Worm (Caenorhabditis elegans) whole organism, L2 larva: ENCODE measurements around the gene F28C10.3.

Experiments
- F13H6.1 ChIP-seq: sonication (generic microtip); optimal IDR thresholded peaks from 2 replicates; lab custom pipeline; 2016; ENCODE audit warnings: missing genetic modification characterization, missing compliant biosample characterization
- alr-1 ChIP-seq: fragments of 150-350 bp; optimal IDR thresholded peaks from 2 replicates; lab custom pipeline; 2014; ENCODE audit warnings: missing biosample characterization, missing genetic modification characterization
- aly-2 ChIP-seq: fragments of 150-350 bp; optimal IDR thresholded peaks from 2 replicates; lab custom pipeline; 2014; ENCODE audit warnings: missing biosample characterization, missing genetic modification characterization
- ama-1 ChIP-seq: fragments of 150-350 bp; optimal IDR thresholded peaks from 2 replicates; lab custom pipeline; 2018; ENCODE audit warnings: inconsistent platforms
- blmp-1 ChIP-seq: sonication (generic microtip); optimal IDR thresholded peaks from 2 replicates; lab custom pipeline; 2017; ENCODE audit warnings: missing genetic modification characterization, mild to moderate bottlenecking, missing compliant biosample characterization, antibody characterized with exemption, moderate library complexity; ENCODE audit not compliant: insufficient read depth
- ceh-16 ChIP-seq: fragments of 150-350 bp; optimal IDR thresholded peaks from 2 replicates; lab custom pipeline; 2014; ENCODE audit warnings: missing biosample characterization, missing genetic modification characterization
- ceh-82 ChIP-seq: fragments of 150-350 bp; optimal IDR thresholded peaks from 2 replicates; lab custom pipeline; 2014; ENCODE audit warnings: missing biosample characterization, missing genetic modification characterization
- crh-2 ChIP-seq: sonication (generic microtip); optimal IDR thresholded peaks from 2 replicates; lab custom pipeline; 2017; ENCODE audit warnings: missing biosample characterization, missing genetic modification characterization
- dmd-4 ChIP-seq: sonication (generic microtip); optimal IDR thresholded peaks from 2 replicates; lab custom pipeline; 2017; ENCODE audit warnings: missing biosample characterization, missing genetic modification characterization
- egl-27 ChIP-seq: sonication (generic microtip); optimal IDR thresholded peaks from 3 replicates; lab custom pipeline; 2017; ENCODE audit warnings: missing biosample characterization, missing genetic modification reagents, missing genetic modification characterization
- elt-1 ChIP-seq: fragments of 150-350 bp; optimal IDR thresholded peaks from 2 replicates; lab custom pipeline; 2014; ENCODE audit warnings: missing biosample characterization, missing genetic modification characterization
- elt-3 ChIP-seq: sonication (generic microtip); optimal IDR thresholded peaks from 2 replicates; lab custom pipeline; 2017; ENCODE audit warnings: missing biosample characterization, missing genetic modification characterization
- fos-1 ChIP-seq: fragments of 150-350 bp; optimal IDR thresholded peaks from 2 replicates; lab custom pipeline; 2014; ENCODE audit warnings: missing biosample characterization, missing genetic modification characterization
- gmeb-1 ChIP-seq: fragments of 150-350 bp; optimal IDR thresholded peaks from 2 replicates; lab custom pipeline; 2014; ENCODE audit warnings: missing biosample characterization, missing genetic modification characterization
- lin-13 ChIP-seq: fragments of 150-350 bp; optimal IDR thresholded peaks from 2 replicates; lab custom pipeline; 2014; ENCODE audit warnings: missing biosample characterization, missing genetic modification reagents, missing genetic modification characterization
- lin-39 ChIP-seq: fragments of 150-350 bp; optimal IDR thresholded peaks from 2 replicates; lab custom pipeline; 2014; ENCODE audit warnings: missing biosample characterization, missing genetic modification reagents, missing genetic modification characterization
- lsy-2 ChIP-seq, 2 experiments: fragments of 150-350 bp in 1 of 2; sonication (generic microtip) in 1 of 2; optimal IDR thresholded peaks; 2 replicates each; lab custom pipeline; 2014 to 2017; ENCODE audit warnings: missing biosample characterization in 2 of 2, missing genetic modification characterization in 2 of 2
- mdl-1 ChIP-seq, 2 experiments: fragments of 150-350 bp in 1 of 2; sonication (generic microtip) in 1 of 2; optimal IDR thresholded peaks; 2 replicates each; lab custom pipeline; 2017; ENCODE audit warnings: missing biosample characterization in 2 of 2, missing genetic modification characterization in 2 of 2
- nhr-10 ChIP-seq: sonication (generic microtip); optimal IDR thresholded peaks from 2 replicates; lab custom pipeline; 2017; ENCODE audit warnings: missing biosample characterization, missing genetic modification characterization
- nhr-129 ChIP-seq: fragments of 150-350 bp; optimal IDR thresholded peaks from 2 replicates; lab custom pipeline; 2014; ENCODE audit warnings: missing biosample characterization, missing genetic modification characterization
- nhr-21 ChIP-seq: fragments of 150-350 bp; optimal IDR thresholded peaks from 2 replicates; lab custom pipeline; 2014; ENCODE audit warnings: missing biosample characterization, missing genetic modification characterization
- nhr-237 ChIP-seq: fragments of 150-350 bp; optimal IDR thresholded peaks from 2 replicates; lab custom pipeline; 2014; ENCODE audit warnings: missing biosample characterization, missing genetic modification characterization
- nhr-25 ChIP-seq: fragments of 150-350 bp; sonication (generic microtip); optimal IDR thresholded peaks from 3 replicates; lab custom pipeline; 2014; ENCODE audit warnings: missing biosample characterization, missing genetic modification characterization
- nhr-6 ChIP-seq: fragments of 150-350 bp; optimal IDR thresholded peaks from 2 replicates; lab custom pipeline; 2014; ENCODE audit warnings: missing biosample characterization, missing genetic modification characterization
- nhr-77 ChIP-seq: fragments of 150-350 bp; optimal IDR thresholded peaks from 2 replicates; lab custom pipeline; 2014; ENCODE audit warnings: missing biosample characterization, missing genetic modification characterization
- sem-4 ChIP-seq: fragments of 150-350 bp; optimal IDR thresholded peaks from 2 replicates; lab custom pipeline; 2014; ENCODE audit warnings: missing biosample characterization, missing genetic modification reagents, missing genetic modification characterization
- skn-1 ChIP-seq: sonication (generic microtip); optimal IDR thresholded peaks from 2 replicates; lab custom pipeline; 2017; ENCODE audit warnings: missing biosample characterization, missing genetic modification characterization
- sma-3 ChIP-seq: sonication (generic microtip); optimal IDR thresholded peaks from 2 replicates; lab custom pipeline; 2016; ENCODE audit warnings: missing genetic modification reagents, missing genetic modification characterization, missing compliant biosample characterization
- sma-9 ChIP-seq, 2 experiments: fragments of 150-350 bp in 1 of 2; sonication (generic microtip) in 1 of 2; optimal IDR thresholded peaks; 2 replicates each; lab custom pipeline; 2014 to 2016; ENCODE audit warnings: missing genetic modification characterization in 2 of 2, mild to moderate bottlenecking in 1 of 2, missing biosample characterization in 1 of 2, missing compliant biosample characterization in 1 of 2, missing genetic modification reagents in 1 of 2, moderate library complexity in 1 of 2
- unc-39 ChIP-seq: fragments of 150-350 bp; optimal IDR thresholded peaks from 2 replicates; lab custom pipeline; 2014; ENCODE audit warnings: missing biosample characterization, missing genetic modification characterization
- ztf-11 ChIP-seq: sonication (generic microtip); optimal IDR thresholded peaks from 2 replicates; lab custom pipeline; 2017; ENCODE audit warnings: missing biosample characterization, missing genetic modification characterization
- ztf-4 ChIP-seq: fragments of 150-350 bp; optimal IDR thresholded peaks from 2 replicates; lab custom pipeline; 2014; ENCODE audit warnings: missing biosample characterization, missing genetic modification characterization

Gene F28C10.3

DNA sequence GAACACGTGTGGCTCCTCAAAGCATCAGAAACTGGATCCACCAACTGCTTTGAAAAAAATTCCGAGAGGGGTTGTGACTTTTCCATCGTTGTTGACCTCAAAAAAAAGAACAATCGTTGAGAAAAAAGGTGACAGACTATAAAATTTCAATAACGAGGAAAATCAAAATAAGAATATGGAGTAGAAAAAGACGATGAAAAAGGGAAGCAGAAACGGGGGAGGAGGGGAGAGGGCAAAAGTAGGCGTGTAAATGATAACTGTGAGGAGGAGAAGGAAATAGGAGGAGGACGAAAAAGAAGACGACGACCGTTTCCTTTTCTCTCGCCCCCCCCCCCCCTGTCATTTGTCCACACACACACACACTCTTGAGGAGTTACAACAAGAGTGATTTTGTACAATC, 28.8 kb downstream of the F28C10.3 start, which contains the start of gene B0310.2:
TSS of gene B0310.2 (minus strand) at position 101 of the 400 bp plus-strand sequence.
- TF ChIP-seq elt-1 (no peak), sma-3 (GFP tag; lab: Kevin White, UChicago) (no peak), unc-39 (tag; lab: Kevin White, UChicago) (no peak), nhr-77 (tag; lab: Kevin White, UChicago) (no peak), gmeb-1 (tag; lab: Kevin White, UChicago) (no peak), nhr-237 (tag; lab: Kevin White, UChicago) (no peak), nhr-25 (tag; lab: Kevin White, UChicago) (no peak), sem-4 (no peak), crh-2 (no peak)
- TF ChIP-seq, all 48 proteins: peak for 0

DNA sequence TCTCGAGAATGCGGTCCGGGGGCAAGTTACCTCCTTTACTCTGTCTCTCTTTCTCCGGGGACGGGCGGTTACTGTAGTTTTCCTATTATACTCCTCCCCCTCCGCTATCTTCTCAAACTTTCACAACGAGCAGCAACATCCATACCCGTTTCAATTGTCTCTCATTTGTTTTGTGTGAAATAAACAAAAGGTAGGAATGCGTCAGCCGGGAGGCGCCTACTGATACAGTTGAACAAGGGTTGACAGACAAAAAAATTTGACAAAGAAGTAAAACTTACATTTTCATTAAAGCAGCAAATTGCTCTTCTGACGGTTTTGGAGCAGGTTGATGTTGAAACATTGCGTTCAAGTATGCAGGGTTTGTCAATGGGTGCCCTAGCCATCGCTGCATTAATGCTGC, 30.6 kb downstream of the F28C10.3 start:
- no peak for TF ChIP-seq lin-39 (tag; lab: Kevin White, UChicago)
- no peak for TF ChIP-seq dmd-4
- no peak for TF ChIP-seq nhr-10 (tag; lab: Kevin White, UChicago)
- no peak for TF ChIP-seq egl-27
- TF ChIP-seq fos-1 (tag; lab: Kevin White, UChicago), result no peak
- no peak for TF ChIP-seq elt-3 (tag; lab: Kevin White, UChicago)
- TF ChIP-seq skn-1, result no peak
- no peak for TF ChIP-seq crh-2

DNA sequence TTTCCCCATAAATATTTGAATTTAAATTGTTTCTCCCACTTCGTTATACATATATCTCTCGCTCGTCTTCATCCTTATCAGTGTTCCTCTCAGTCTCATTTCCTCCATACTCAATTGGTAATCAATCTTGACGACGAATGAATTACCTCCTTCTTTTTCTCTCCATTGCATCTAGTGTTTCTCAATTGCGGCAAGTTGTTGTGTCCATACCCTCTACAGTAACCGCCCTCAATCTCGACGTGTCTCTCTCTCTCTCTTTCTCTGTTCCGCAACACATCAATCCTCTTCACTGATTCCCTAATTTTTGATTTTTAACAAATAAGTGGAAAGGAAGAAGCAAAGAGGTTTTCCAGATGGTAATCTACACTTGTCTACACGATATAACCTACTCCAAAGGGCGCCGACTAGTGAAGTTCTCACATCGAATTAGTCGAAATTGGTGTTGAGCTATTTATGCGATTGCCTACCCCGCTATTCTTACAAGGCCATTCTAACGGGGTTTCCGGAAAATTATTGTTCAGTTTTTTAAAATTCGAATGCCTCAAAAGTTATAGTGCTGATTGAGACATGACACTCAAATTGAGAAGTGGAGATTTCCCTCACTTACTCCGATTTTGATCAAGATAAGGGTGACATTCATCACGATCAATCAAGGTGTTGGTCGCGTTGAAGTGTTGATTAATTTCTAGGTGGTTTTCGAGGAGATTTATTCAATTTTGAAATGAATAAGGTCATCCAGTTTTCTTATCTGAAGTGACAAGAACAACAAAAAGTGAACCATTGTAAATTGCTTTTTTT, 31.4 kb downstream of the F28C10.3 start:
- TF ChIP-seq aly-2 (tag; lab: Kevin White, UChicago) (no peak), nhr-6 (tag; lab: Kevin White, UChicago) (no peak), nhr-25 (tag; lab: Kevin White, UChicago) (peak; percentile 19), lsy-2 (tag; optimal IDR thresholded peaks at IDR 0.05; lab: Kevin White, UChicago) (peak in 1 of 2 experiments; percentile 55), nhr-21 (tag; lab: Kevin White, UChicago) (peak; percentile 52), sma-3 (GFP tag; lab: Kevin White, UChicago) (peak; percentile 38), sma-9 (GFP tag; optimal IDR thresholded peaks at IDR 0.05; lab: Kevin White, UChicago) (peak; percentile 34), sma-9 (tag; optimal IDR thresholded peaks at IDR 0.05; lab: Kevin White, UChicago) (no peak), nhr-129 (tag; lab: Kevin White, UChicago) (no peak), mdl-1 (tag; optimal IDR thresholded peaks at IDR 0.05; lab: Kevin White, UChicago) (no peak), ama-1 (lab: Kevin White, UChicago) (no peak), gmeb-1 (tag; lab: Kevin White, UChicago) (no peak), elt-1 (no peak), ceh-16 (tag; lab: Kevin White, UChicago) (peak; percentile 79), blmp-1 (tag; lab: Kevin White, UChicago) (no peak), ztf-11 (tag; lab: Kevin White, UChicago) (no peak), ceh-82 (tag; lab: Kevin White, UChicago) (no peak)
- TF ChIP-seq, all 48 proteins: peak for 6

DNA sequence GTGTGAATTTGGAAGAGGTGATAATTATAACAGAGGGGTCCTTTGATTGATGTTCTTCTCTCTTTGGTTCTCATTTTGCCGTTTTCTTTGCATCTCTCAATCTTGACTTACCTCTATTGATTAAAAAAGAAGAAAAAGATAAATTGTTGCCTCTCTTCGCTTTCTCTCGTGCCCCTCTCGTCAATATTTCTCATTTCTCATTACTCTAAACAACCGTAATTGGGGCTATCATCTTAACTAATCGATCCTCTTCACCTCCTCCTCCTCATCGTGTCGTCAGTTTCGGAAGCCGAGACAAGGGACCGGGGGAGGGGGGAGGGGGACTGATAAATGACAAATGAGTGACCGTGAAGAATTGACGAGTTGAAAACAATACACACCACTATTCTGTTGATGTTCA, 37.0 kb downstream of the F28C10.3 start:
- TF ChIP-seq ceh-16 (tag; lab: Kevin White, UChicago) (no peak), nhr-21 (tag; lab: Kevin White, UChicago) (peak; percentile 13), nhr-25 (tag; lab: Kevin White, UChicago) (peak; percentile 60), ceh-82 (tag; lab: Kevin White, UChicago) (no peak), ztf-4 (tag; lab: Kevin White, UChicago) (no peak), lsy-2 (tag; optimal IDR thresholded peaks at IDR 0.05; lab: Kevin White, UChicago) (peak in 1 of 2 experiments; percentile 30), ama-1 (lab: Kevin White, UChicago) (no peak), gmeb-1 (tag; lab: Kevin White, UChicago) (peak; percentile 11), nhr-6 (tag; lab: Kevin White, UChicago) (no peak), F13H6.1 (tag; lab: Kevin White, UChicago) (no peak), sma-9 (GFP tag; optimal IDR thresholded peaks at IDR 0.05; lab: Kevin White, UChicago) (peak; percentile 16), sma-9 (tag; optimal IDR thresholded peaks at IDR 0.05; lab: Kevin White, UChicago) (no peak), sma-3 (GFP tag; lab: Kevin White, UChicago) (peak; percentile 27), blmp-1 (tag; lab: Kevin White, UChicago) (peak; percentile 7), alr-1 (tag; lab: Kevin White, UChicago) (no peak), ztf-11 (tag; lab: Kevin White, UChicago) (no peak), lin-13 (GFP tag; lab: Kevin White, UChicago) (no peak)
